Fruit fly (Drosophila melanogaster) Kc167 (cell line): Measurements from ENCODE around the gene CG44004.

ENCODE experiments used
- Myc ChIP-seq: fragments of >200 bp; optimal IDR thresholded peaks from 2 replicates; lab custom pipeline; 2017; ENCODE audit warnings: missing external identifiers
- Sin3A ChIP-seq: fragments of >200 bp; optimal IDR thresholded peaks from 2 replicates; lab custom pipeline; 2018; ENCODE audit warnings: missing external identifiers
- h ChIP-seq: fragments of >200 bp; optimal IDR thresholded peaks from 3 replicates; lab custom pipeline; 2018; ENCODE audit warnings: missing external identifiers
- insv ChIP-seq: fragments of >200 bp; optimal IDR thresholded peaks from 3 replicates; lab custom pipeline; 2018; ENCODE audit warnings: missing external identifiers
- psq ChIP-seq: fragments of >200 bp; optimal IDR thresholded peaks from 2 replicates; lab custom pipeline; 2017; ENCODE audit warnings: missing external identifiers
- ttk ChIP-seq: sonication (Bioruptor generic); optimal IDR thresholded peaks from 2 replicates; lab custom pipeline; 2017; ENCODE audit warnings: missing external identifiers

CG44004 gene

DNA sequence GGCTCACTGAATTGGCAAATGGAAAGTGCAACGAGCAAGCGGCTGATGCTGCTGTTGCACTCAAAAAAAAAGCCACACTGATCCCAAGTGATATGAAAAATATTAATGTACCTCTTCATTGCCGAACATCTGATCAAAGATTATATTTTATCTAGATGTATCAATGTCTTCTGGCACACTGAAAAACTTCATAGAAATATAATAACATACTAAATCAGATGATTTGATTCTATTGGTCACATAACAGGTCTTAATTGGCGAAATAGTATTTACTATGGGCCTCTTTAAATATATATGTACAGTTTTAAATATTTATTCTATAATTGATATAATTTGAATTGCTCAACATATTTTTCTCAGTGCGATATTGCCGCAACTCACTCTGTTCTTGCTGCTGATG, 23.1 kb upstream of the CG44004 start:
- TF ChIP-seq Myc (no peak), psq (lab: Kevin White, UChicago) (no peak), h (lab: Kevin White, UChicago) (no peak), ttk (no peak), insv (lab: Kevin White, UChicago) (no peak)

DNA sequence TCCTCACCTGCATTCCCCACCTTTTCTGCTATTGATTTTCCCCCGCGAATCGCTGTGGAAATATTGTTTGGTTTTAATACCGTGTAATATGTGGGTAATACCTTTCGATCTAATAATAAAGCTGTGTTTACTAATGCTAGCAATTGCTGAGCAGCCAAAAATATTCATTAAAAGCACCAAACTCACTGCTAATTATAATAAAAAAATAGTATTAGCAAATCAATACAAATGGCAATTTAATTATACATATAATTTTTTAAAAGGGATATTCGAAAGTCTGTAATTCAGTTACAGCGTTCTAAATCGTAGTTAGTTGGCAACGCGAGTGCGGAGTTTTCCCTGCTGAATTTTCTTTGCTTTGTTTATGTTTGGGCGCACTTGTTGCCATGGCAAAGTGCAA, 20.2 kb upstream of the CG44004 start:
- no peak for TF ChIP-seq insv (lab: Kevin White, UChicago)
- no peak for TF ChIP-seq Myc
- no peak for TF ChIP-seq psq (lab: Kevin White, UChicago)
- no peak for TF ChIP-seq h (lab: Kevin White, UChicago)
- TF ChIP-seq ttk = no peak
- no peak for TF ChIP-seq Sin3A (lab: Kevin White, UChicago)

DNA sequence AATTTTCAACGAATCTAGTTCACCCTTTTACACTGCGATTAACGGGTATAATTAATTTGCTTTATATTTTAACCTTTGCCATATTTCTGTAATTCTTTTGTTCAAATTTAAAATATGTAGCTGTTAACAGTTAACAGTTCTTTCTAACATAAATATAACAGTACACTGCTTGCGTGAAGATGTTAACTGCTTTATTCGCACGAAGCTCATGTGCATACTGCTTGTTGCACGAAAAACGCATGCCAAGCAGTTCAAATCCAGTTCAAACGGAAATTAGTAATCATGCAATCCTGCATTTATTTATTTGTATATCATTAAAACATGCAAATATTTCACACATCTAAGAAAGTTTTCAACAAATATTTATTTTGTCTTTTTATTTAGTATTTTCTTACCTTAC, 14.4 kb upstream of the CG44004 start:
- no peak for TF ChIP-seq ttk
- TF ChIP-seq insv (lab: Kevin White, UChicago) = no peak
- TF ChIP-seq h (lab: Kevin White, UChicago) = no peak
- no peak for TF ChIP-seq Sin3A (lab: Kevin White, UChicago)
- TF ChIP-seq psq (lab: Kevin White, UChicago) = no peak
- no peak for TF ChIP-seq Myc

DNA sequence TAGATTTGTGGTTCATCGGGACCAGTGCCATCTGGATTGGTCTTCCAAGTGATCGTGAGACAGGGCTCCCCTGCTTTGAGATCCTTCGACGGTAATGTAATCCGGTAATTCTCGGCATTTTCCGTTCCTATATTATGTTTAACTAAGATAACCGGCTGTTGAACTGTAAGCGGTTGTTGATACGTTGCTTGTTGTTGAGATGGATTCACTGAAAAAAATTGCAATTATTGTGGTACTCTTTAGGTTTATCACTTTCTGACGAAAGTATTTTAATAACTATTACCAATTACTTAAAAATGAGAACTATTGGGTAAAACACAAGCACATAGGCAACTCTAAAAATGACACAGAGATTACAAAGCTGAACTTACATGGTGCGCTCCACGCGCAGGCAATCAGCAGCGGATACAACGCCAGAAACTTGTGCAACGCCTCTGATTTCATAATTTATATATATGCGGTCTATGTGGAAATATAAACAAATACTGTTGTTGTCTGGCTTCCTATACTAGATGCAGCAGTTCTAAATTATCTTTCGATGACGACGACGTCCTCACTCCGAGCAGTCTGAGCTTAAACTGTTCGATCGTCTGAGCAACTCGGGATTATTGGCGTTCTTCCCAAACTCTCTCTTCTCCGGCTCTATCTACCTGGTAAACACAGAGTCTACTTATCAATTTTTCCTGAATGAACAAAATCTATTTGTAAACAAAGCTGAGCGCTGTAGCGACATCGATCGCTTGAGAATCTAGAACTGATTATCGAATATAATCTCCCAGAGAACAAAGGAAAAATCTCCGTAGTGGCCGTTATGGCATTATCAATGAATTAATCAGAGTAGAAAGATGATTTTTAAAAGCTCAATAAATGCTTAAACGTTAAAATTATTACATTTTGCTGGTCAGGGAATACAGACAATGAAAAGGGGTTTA, 13.4 kb upstream of the CG44004 start, which contains the start of gene CG34253:
Gene CG34253 (minus strand): TSS at position 567 of the 932 bp plus-strand sequence.
- TF ChIP-seq ttk (no peak), Sin3A (lab: Kevin White, UChicago) (no peak), h (lab: Kevin White, UChicago) (no peak), psq (lab: Kevin White, UChicago) (no peak), insv (lab: Kevin White, UChicago) (no peak), Myc (no peak)

DNA sequence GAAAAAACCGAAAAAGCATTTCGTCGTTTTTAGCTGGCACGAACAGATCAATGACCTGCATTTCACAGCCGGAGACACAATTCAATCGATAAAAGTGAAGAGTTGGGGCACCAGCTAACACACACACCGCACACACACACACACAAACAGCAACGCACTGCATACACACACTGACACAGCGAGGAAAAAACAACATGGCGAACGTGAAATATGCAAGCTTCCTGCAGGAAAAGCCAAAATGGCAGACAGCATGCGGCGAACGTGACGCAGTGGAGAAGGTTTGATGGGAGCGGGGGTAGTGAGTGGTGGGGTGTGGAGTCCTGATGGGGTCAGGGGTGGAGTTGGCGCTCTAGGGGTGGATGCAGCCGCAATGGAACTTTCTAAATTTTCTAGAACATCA, 10.3 kb upstream of the CG44004 start:
- TF ChIP-seq ttk = no peak
- TF ChIP-seq psq (lab: Kevin White, UChicago) = no peak
- TF ChIP-seq insv (lab: Kevin White, UChicago) = no peak
- no peak for TF ChIP-seq Sin3A (lab: Kevin White, UChicago)
- TF ChIP-seq Myc = no peak
- no peak for TF ChIP-seq h (lab: Kevin White, UChicago)

DNA sequence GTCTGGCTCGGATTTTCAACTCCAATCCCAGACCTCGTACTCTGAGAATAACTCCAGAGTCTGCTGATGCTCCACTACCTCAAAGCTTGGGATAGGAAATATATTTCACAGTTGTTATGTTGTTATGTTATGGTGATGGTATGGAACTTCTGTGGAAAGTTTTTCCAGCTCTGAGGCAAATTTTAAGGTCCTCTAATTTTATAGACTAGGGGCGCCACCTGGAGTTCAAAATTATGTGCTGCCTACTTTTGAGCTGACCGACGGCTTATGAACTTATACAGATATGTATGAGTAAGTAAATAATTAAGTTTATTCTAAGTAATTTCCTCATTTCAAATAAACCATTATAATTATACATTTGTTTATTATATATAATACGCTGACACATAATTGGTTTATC, 9.7 kb upstream of the CG44004 start:
- no peak for TF ChIP-seq psq (lab: Kevin White, UChicago)
- TF ChIP-seq Sin3A (lab: Kevin White, UChicago) = no peak
- TF ChIP-seq ttk = no peak
- no peak for TF ChIP-seq Myc
- TF ChIP-seq h (lab: Kevin White, UChicago) = no peak

DNA sequence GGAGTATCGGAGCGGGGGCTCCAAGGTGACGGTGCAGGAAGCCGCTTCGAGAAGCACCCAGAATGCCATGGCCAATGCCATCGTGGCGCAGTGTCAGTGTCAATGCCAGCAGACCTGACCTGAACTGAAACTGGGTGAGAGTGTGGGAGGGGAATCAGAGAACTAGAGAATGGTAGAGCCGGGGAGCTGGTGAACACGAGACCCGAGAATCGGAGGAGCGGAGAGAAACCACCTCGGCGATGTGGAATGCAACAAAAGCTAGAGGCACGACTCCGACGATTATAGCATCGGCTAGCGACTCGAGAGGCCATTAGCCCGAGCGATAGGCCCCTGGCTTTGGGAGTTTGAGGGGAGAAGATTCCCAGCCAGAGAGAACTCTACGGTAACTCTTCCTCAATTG, 8.3 kb upstream of the CG44004 start:
- TF ChIP-seq ttk (no peak), Myc (no peak), insv (lab: Kevin White, UChicago) (no peak), h (lab: Kevin White, UChicago) (no peak), Sin3A (lab: Kevin White, UChicago) (no peak), psq (lab: Kevin White, UChicago) (no peak)

DNA sequence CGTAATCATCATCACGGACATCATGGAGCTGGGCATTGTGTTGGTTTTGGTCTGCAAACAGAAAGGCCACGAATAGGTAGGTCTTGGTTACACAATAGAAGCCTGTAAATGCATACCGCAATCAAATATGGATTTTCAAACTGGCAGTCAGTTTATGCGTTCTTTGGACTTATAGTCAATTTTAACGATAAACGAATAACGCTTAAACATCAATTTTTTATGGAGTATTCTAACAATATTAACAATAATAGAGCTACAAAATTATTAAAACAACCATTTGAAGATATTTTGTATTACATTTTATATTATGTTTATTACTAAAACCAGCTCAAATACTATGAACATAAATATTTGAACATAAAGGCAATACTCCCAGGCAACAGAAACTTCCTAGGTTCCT, 7.8 kb upstream of the CG44004 start:
- TF ChIP-seq ttk (no peak), psq (lab: Kevin White, UChicago) (no peak), Sin3A (lab: Kevin White, UChicago) (no peak), h (lab: Kevin White, UChicago) (no peak), Myc (no peak), insv (lab: Kevin White, UChicago) (no peak)

DNA sequence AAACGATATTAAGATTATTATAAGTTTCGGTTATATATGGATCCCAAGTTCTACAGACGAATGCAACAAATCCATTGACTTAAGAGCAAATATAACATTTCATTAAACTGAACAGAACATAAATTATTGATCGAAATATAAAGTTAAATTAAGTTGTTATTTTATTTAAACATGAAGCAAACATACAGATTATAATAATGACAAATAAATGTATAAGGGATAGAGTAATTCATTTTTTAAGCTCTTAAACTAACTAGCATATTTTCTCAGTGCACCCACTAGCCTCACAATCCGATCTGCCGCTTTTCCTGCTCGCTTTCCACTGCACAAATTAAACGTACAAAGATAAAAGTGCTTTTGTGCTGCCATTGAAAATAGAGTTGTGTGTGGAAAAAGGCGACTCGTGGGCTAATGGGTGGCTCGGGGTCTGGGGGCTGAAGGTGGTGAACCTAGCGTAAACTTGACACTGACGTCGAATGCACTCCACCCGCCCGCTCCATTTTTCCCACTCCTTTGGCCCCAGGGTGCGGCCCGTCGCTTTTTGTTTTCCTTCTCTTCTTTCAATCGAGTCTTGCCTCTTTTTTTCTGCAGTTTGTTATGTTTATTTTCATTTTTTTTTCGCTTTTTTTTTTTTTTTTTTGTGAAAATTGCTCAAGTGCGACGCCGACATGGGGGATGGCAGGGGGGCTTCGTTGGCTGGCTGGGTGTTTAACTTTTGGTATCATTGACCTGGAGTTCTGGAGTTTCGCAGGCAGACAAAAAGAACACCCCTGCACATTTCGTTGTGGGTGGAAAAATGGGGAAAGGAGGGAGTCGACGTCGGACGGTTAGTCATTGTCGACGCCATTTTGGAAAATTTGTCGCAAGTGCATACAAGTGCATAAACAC, 6.2 kb upstream of the CG44004 start:
- no peak for TF ChIP-seq psq (lab: Kevin White, UChicago)
- TF ChIP-seq h (lab: Kevin White, UChicago) = no peak
- no peak for TF ChIP-seq Sin3A (lab: Kevin White, UChicago)
- TF ChIP-seq insv (lab: Kevin White, UChicago) = no peak
- TF ChIP-seq Myc = no peak
- no peak for TF ChIP-seq ttk

DNA sequence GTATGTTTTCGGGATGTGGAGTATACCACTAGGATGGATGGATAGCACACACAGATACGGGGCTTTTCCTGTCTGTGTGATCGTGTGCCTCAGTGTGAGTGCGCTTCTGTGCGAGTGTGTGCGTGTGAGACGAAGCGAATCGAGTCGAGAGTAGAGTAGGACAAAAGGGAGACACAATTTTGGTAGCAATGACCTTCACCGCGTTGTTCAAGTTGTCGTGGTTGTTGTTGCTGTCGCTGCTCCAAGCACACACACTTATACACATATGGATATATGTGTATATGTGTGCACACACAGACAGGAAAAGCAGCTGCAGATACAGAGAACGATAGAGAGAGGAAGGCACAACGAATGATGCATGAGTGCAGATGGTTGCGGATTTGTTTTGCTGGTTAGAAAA, 5.5 kb upstream of the CG44004 start:
- TF ChIP-seq insv (lab: Kevin White, UChicago) (no peak), psq (lab: Kevin White, UChicago) (no peak), Myc (no peak), h (lab: Kevin White, UChicago) (no peak), ttk (no peak), Sin3A (lab: Kevin White, UChicago) (no peak)

DNA sequence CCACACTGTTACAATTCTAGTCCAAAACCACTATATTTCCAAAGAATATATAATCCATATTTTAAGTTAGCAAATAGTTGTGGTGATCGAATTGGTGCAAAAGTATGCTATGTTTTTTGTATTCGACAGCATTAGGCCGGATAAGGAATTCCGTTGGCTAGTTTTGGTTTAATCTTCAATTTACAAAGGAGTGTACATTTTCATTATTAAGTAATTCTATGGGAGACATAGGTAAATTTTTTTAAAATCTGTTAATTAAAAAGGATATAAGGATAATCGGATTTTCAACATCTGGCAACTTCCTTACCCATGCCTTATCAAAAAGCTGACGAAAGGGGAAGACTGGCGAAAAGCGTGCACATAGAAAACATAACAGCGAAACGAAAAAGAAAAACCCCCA, 5.0 kb upstream of the CG44004 start:
- no peak for TF ChIP-seq h (lab: Kevin White, UChicago)
- TF ChIP-seq Sin3A (lab: Kevin White, UChicago) = no peak
